Fruit fly (Drosophila melanogaster): ENCODE results near the gene Reph.
A peak's percentile ranks its signal among the peaks of the same experiment; 100 is the strongest.

DNA sequence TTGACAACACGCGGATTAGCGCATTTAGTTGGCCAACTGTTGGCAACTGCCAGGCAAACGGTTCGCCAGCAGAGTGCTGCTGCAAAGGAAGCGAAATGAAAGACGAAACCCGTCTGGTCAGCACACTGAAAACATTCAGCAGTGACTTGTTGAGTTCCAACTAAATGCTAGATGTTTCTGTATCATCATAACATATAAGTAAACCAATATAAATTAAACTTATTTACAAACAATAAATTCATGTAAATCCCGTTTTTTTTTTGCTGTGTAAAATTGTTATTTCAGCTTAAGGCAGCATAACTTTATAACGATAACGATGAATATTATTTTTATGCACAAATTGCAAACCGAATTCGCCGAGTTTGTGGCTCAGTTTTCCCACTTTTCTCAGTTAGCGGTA, 54.8 kb downstream of the Reph start:
- 0 out of 3 replicates have a peak, but pooled peaks have one; percentile 58 for TF ChIP-seq CG4496 (GFP tag; IDR thresholded peaks at IDR 0.05)
- TF ChIP-seq D1 (tag; optimal IDR thresholded peaks at IDR 0.05): no peak
- TF ChIP-seq Pif1B (GFP tag; optimal IDR thresholded peaks at IDR 0.05): peak; percentile 41
